Worm (Caenorhabditis elegans): ENCODE data around the gene znf-598.

The znf-598 gene

ce11 chrII:7070434-7070833, 44.8 kb downstream of the znf-598 start:
- TF ChIP-seq tbx-11 (GFP tag; IDR thresholded peaks at IDR 0.05) (no peak), tra-4 (tag; optimal IDR thresholded peaks at IDR 0.05) (no peak), F13C5.2 (tag; optimal IDR thresholded peaks at IDR 0.05) (no peak), ceh-13 (GFP tag; optimal IDR thresholded peaks at IDR 0.05) (no peak), ceh-36 (tag; optimal IDR thresholded peaks at IDR 0.05) (no peak), hmbx-1 (tag; optimal IDR thresholded peaks at IDR 0.05) (no peak), hnd-1 (tag; optimal IDR thresholded peaks at IDR 0.05) (no peak), aly-1 (tag; optimal IDR thresholded peaks at IDR 0.05) (no peak), B0310.2 (tag; optimal IDR thresholded peaks at IDR 0.05) (no peak), hmg-4 (GFP tag; optimal IDR thresholded peaks at IDR 0.05) (no peak), scrt-1 (GFP tag; IDR thresholded peaks at IDR 0.05) (no peak), sea-1 (GFP tag; conservative IDR thresholded peaks at IDR 0.05) (no peak), tbx-37 (GFP tag; conservative IDR thresholded peaks at IDR 0.05) (no peak), ama-1 (optimal IDR thresholded peaks at IDR 0.05) (no peak)

- TF ChIP-seq B0310.2 (tag; optimal IDR thresholded peaks at IDR 0.05) (no peak), tbx-37 (GFP tag; conservative IDR thresholded peaks at IDR 0.05) (no peak), tbx-11 (GFP tag; IDR thresholded peaks at IDR 0.05) (no peak), hnd-1 (tag; optimal IDR thresholded peaks at IDR 0.05) (no peak), aly-1 (tag; optimal IDR thresholded peaks at IDR 0.05) (no peak), scrt-1 (GFP tag; IDR thresholded peaks at IDR 0.05) (no peak), hmg-4 (GFP tag; optimal IDR thresholded peaks at IDR 0.05) (no peak), sea-1 (GFP tag; conservative IDR thresholded peaks at IDR 0.05) (no peak), pes-1 (GFP tag; IDR thresholded peaks at IDR 0.05) (no peak), ceh-13 (GFP tag; optimal IDR thresholded peaks at IDR 0.05) (no peak), hmbx-1 (tag; optimal IDR thresholded peaks at IDR 0.05) (no peak), F13C5.2 (tag; optimal IDR thresholded peaks at IDR 0.05) (no peak), tra-4 (tag; optimal IDR thresholded peaks at IDR 0.05) (no peak), ama-1 (optimal IDR thresholded peaks at IDR 0.05) (no peak), ceh-36 (tag; optimal IDR thresholded peaks at IDR 0.05) (no peak), flt-1 (GFP tag; IDR thresholded peaks at IDR 0.05) (no peak), ets-7 (tag; optimal IDR thresholded peaks at IDR 0.05) (no peak)
Observed at ce11 chrII:7072315-7072589, 46.6 kb downstream of the znf-598 start, which contains the start of gene kars-1. Gene kars-1, minus strand, starts transcription at chrII:7072415.

ce11 chrII:7072590-7073536, 47.3 kb downstream of the znf-598 start:
- TF ChIP-seq B0310.2 (tag; optimal IDR thresholded peaks at IDR 0.05): no peak
- no peak for TF ChIP-seq tbx-11 (GFP tag; IDR thresholded peaks at IDR 0.05)
- no peak for TF ChIP-seq hmg-4 (GFP tag; optimal IDR thresholded peaks at IDR 0.05)
- no peak for TF ChIP-seq flt-1 (GFP tag; IDR thresholded peaks at IDR 0.05)
- TF ChIP-seq ceh-13 (GFP tag; optimal IDR thresholded peaks at IDR 0.05): peak; percentile 5
- TF ChIP-seq scrt-1 (GFP tag; IDR thresholded peaks at IDR 0.05): no peak
- TF ChIP-seq hnd-1 (tag; optimal IDR thresholded peaks at IDR 0.05): peak; percentile 5
- TF ChIP-seq pes-1 (GFP tag; IDR thresholded peaks at IDR 0.05): no peak
- no peak for TF ChIP-seq aly-1 (tag; optimal IDR thresholded peaks at IDR 0.05)
- no peak for TF ChIP-seq sea-1 (GFP tag; conservative IDR thresholded peaks at IDR 0.05)
- TF ChIP-seq tbx-37 (GFP tag; conservative IDR thresholded peaks at IDR 0.05): 0 out of 2 replicates have a peak, but pooled peaks have one; percentile 19
- peak; percentile 18 for TF ChIP-seq ets-7 (tag; optimal IDR thresholded peaks at IDR 0.05)
- no peak for TF ChIP-seq ama-1 (optimal IDR thresholded peaks at IDR 0.05)

ce11 chrII:7073537-7073913, 47.9 kb downstream of the znf-598 start, which contains the start of gene kat-1:
Gene kat-1, plus strand, starts transcription at chrII:7073814.
- TF ChIP-seq flt-1 (GFP tag; IDR thresholded peaks at IDR 0.05): no peak
- no peak for TF ChIP-seq ets-7 (tag; optimal IDR thresholded peaks at IDR 0.05)
- no peak for TF ChIP-seq tra-4 (tag; optimal IDR thresholded peaks at IDR 0.05)
- no peak for TF ChIP-seq ceh-36 (tag; optimal IDR thresholded peaks at IDR 0.05)
- no peak for TF ChIP-seq sea-1 (GFP tag; conservative IDR thresholded peaks at IDR 0.05)

ce11 chrII:7075564-7076228, 50.1 kb downstream of the znf-598 start, which contains the start of gene T02G5.7:
Gene T02G5.7, plus strand, starts transcription at chrII:7075614.
- no peak for TF ChIP-seq sea-1 (GFP tag; conservative IDR thresholded peaks at IDR 0.05)
- TF ChIP-seq scrt-1 (GFP tag; IDR thresholded peaks at IDR 0.05): no peak
- no peak for TF ChIP-seq hmbx-1 (tag; optimal IDR thresholded peaks at IDR 0.05)
- TF ChIP-seq F13C5.2 (tag; optimal IDR thresholded peaks at IDR 0.05): no peak
- TF ChIP-seq B0310.2 (tag; optimal IDR thresholded peaks at IDR 0.05): no peak
- no peak for TF ChIP-seq ceh-36 (tag; optimal IDR thresholded peaks at IDR 0.05)
- no peak for TF ChIP-seq hmg-4 (GFP tag; optimal IDR thresholded peaks at IDR 0.05)
- TF ChIP-seq aly-1 (tag; optimal IDR thresholded peaks at IDR 0.05): no peak
- no peak for TF ChIP-seq tbx-37 (GFP tag; conservative IDR thresholded peaks at IDR 0.05)
- TF ChIP-seq ama-1 (optimal IDR thresholded peaks at IDR 0.05): no peak
- no peak for TF ChIP-seq tra-4 (tag; optimal IDR thresholded peaks at IDR 0.05)
- TF ChIP-seq flt-1 (GFP tag; IDR thresholded peaks at IDR 0.05): no peak
- no peak for TF ChIP-seq pes-1 (GFP tag; IDR thresholded peaks at IDR 0.05)

Data from whole organism, early embryonic.